Worm (Caenorhabditis elegans) whole organism, young adult: ENCODE data around the gene C04G2.5.

ENCODE experiments used
- B0336.3 ChIP-seq: fragments of 200-800 bp; sonication (Bioruptor generic); IDR thresholded peaks from 2 replicates; pipeline ENCODE4 v1.3.6; 2022; ENCODE audit warnings: missing genetic modification characterization, missing compliant biosample characterization
- F10E7.11 ChIP-seq: sonication (generic microtip); optimal IDR thresholded peaks from 2 replicates; lab custom pipeline; 2017; ENCODE audit warnings: mild to moderate bottlenecking, missing genetic modification characterization, moderate library complexity, missing compliant biosample characterization
- F55B11.4 ChIP-seq: sonication (generic microtip); optimal IDR thresholded peaks from 2 replicates; lab custom pipeline; 2016; ENCODE audit warnings: missing compliant biosample characterization, missing genetic modification characterization, borderline replicate concordance; ENCODE audit not compliant: insufficient read depth
- F57A8.1 ChIP-seq: fragments of 200-800 bp; sonication (Bioruptor generic); optimal IDR thresholded peaks from 2 replicates; lab custom pipeline; 2018; ENCODE audit warnings: mild to moderate bottlenecking, missing genetic modification characterization, moderate library complexity, missing compliant biosample characterization
- K12H6.12 ChIP-seq: fragments of 200-800 bp; sonication (Bioruptor generic); optimal IDR thresholded peaks from 2 replicates; lab custom pipeline; 2018; ENCODE audit warnings: mild to moderate bottlenecking, missing genetic modification characterization, missing compliant biosample characterization
- Y95B8A.8 ChIP-seq: fragments of 200-800 bp; sonication (Bioruptor generic); IDR thresholded peaks from 2 replicates; pipeline ENCODE4 v1.3.6; 2022; ENCODE audit warnings: missing genetic modification reagents, missing genetic modification characterization, missing compliant biosample characterization
- akir-1 ChIP-seq: fragments of 200-800 bp; sonication (Bioruptor generic); optimal IDR thresholded peaks from 2 replicates; lab custom pipeline; 2018; ENCODE audit warnings: mild to moderate bottlenecking, missing genetic modification characterization, moderate library complexity, missing compliant biosample characterization
- aptf-3 ChIP-seq: fragments of 200-800 bp; sonication (Bioruptor generic); IDR thresholded peaks from 2 replicates; pipeline ENCODE4 v1.3.6; 2022; ENCODE audit warnings: missing genetic modification characterization, missing compliant biosample characterization
- attf-5 ChIP-seq: fragments of 200-800 bp; sonication (Bioruptor generic); optimal IDR thresholded peaks from 2 replicates; lab custom pipeline; 2018; ENCODE audit warnings: mild to moderate bottlenecking, missing genetic modification characterization, missing compliant biosample characterization
- bed-1 ChIP-seq: fragments of 200-800 bp; sonication (Bioruptor generic); IDR thresholded peaks from 2 replicates; pipeline ENCODE4 v1.3.6; 2022; ENCODE audit warnings: missing genetic modification reagents, missing genetic modification characterization, missing compliant biosample characterization
- ceh-100 ChIP-seq: fragments of 200-800 bp; sonication (Bioruptor generic); IDR thresholded peaks from 2 replicates; pipeline ENCODE4 v1.3.6; 2022; ENCODE audit warnings: missing genetic modification reagents, missing genetic modification characterization, missing compliant biosample characterization
- dox-1 ChIP-seq: fragments of 200-800 bp; sonication (Bioruptor generic); IDR thresholded peaks from 2 replicates; pipeline ENCODE4 v1.3.6; 2022; ENCODE audit warnings: missing genetic modification reagents, missing genetic modification characterization, missing compliant biosample characterization
- dpl-1 ChIP-seq: fragments of 150-350 bp; optimal IDR thresholded peaks from 2 replicates; lab custom pipeline; 2014; ENCODE audit warnings: missing biosample characterization, missing genetic modification reagents, missing genetic modification characterization
- efl-1 ChIP-seq: fragments of 150-350 bp; optimal IDR thresholded peaks from 2 replicates; lab custom pipeline; 2014; ENCODE audit warnings: missing biosample characterization, missing genetic modification reagents, missing genetic modification characterization
- egl-44 ChIP-seq: fragments of 200-800 bp; sonication (Bioruptor generic); IDR thresholded peaks from 2 replicates; pipeline ENCODE4 v1.3.6; 2022; ENCODE audit warnings: missing genetic modification reagents, missing genetic modification characterization, missing compliant biosample characterization
- egrh-3 ChIP-seq: fragments of 200-800 bp; sonication (Bioruptor generic); IDR thresholded peaks from 2 replicates; pipeline ENCODE4 v1.3.6; 2022; ENCODE audit warnings: missing genetic modification reagents, missing genetic modification characterization, missing compliant biosample characterization
- ekl-4 ChIP-seq: fragments of 200-800 bp; sonication (Bioruptor generic); IDR thresholded peaks from 2 replicates; pipeline ENCODE4 v1.3.6; 2022; ENCODE audit warnings: missing genetic modification reagents, missing genetic modification characterization, missing compliant biosample characterization
- fkh-3 ChIP-seq: sonication (generic microtip); optimal IDR thresholded peaks from 2 replicates; lab custom pipeline; 2016; ENCODE audit warnings: mild to moderate bottlenecking, missing genetic modification characterization, missing compliant biosample characterization
- him-1 ChIP-seq: sonication (generic microtip); optimal IDR thresholded peaks from 2 replicates; lab custom pipeline; 2016; ENCODE audit warnings: missing genotype, missing genetic modification reagents, missing genetic modification characterization, missing compliant biosample characterization
- lag-1 ChIP-seq: fragments of 200-800 bp; sonication (Bioruptor generic); IDR thresholded peaks from 2 replicates; pipeline ENCODE4 v1.3.6; 2022; ENCODE audit warnings: missing genetic modification reagents, missing genetic modification characterization, missing compliant biosample characterization
- lin-35 ChIP-seq, 3 experiments: fragments of 150-350 bp in 2 of 3; sonication (generic microtip) in 1 of 3; optimal IDR thresholded peaks; 2 replicates each; lab custom pipeline; 2014 to 2018; ENCODE audit warnings: missing biosample characterization in 3 of 3, missing genetic modification characterization in 3 of 3, missing genetic modification reagents in 3 of 3
- lin-40 ChIP-seq: sonication (generic microtip); optimal IDR thresholded peaks from 2 replicates; lab custom pipeline; 2016; ENCODE audit warnings: missing genetic modification characterization, mild to moderate bottlenecking, missing compliant biosample characterization, missing genotype, missing genetic modification reagents
- lir-1 ChIP-seq: fragments of 200-800 bp; sonication (Bioruptor generic); conservative IDR thresholded peaks from 2 replicates; pipeline ENCODE4 v1.3.6; 2022; ENCODE audit warnings: missing genetic modification reagents, missing genetic modification characterization, missing compliant biosample characterization
- madf-10 ChIP-seq: sonication (generic microtip); optimal IDR thresholded peaks from 2 replicates; lab custom pipeline; 2016; ENCODE audit warnings: mild to moderate bottlenecking, missing genetic modification characterization, missing compliant biosample characterization
- madf-6 ChIP-seq: fragments of 200-800 bp; sonication (Bioruptor generic); IDR thresholded peaks from 2 replicates; pipeline ENCODE4 v1.3.6; 2022; ENCODE audit warnings: missing genetic modification reagents, missing genetic modification characterization, missing compliant biosample characterization
- mcd-1 ChIP-seq: fragments of 200-800 bp; sonication (Bioruptor generic); IDR thresholded peaks from 2 replicates; pipeline ENCODE4 v1.3.6; 2022; ENCODE audit warnings: missing genetic modification reagents, missing genetic modification characterization, missing compliant biosample characterization
- nfya-2 ChIP-seq: fragments of 200-800 bp; sonication (Bioruptor generic); IDR thresholded peaks from 2 replicates; pipeline ENCODE4 v1.3.6; 2022; ENCODE audit warnings: missing genetic modification reagents, missing genetic modification characterization, missing compliant biosample characterization
- nhr-179 ChIP-seq: sonication (generic microtip); optimal IDR thresholded peaks from 2 replicates; lab custom pipeline; 2016; ENCODE audit warnings: mild to moderate bottlenecking, missing genetic modification characterization, missing compliant biosample characterization
- pbrm-1 ChIP-seq: fragments of 200-800 bp; sonication (Bioruptor generic); IDR thresholded peaks from 2 replicates; pipeline ENCODE4 v1.3.6; 2022; ENCODE audit warnings: missing genetic modification reagents, missing genetic modification characterization, missing compliant biosample characterization
- rpc-1 ChIP-seq, 2 experiments: fragments of 150-350 bp in 1 of 2; sonication (generic microtip) in 1 of 2; optimal IDR thresholded peaks; 2 replicates each; lab custom pipeline; 2014 to 2018; ENCODE audit warnings: missing biosample characterization in 1 of 2, missing genetic modification characterization in 1 of 2, missing genetic modification reagents in 1 of 2, missing genotype in 1 of 2
- unc-62 ChIP-seq: fragments of 150-350 bp; optimal IDR thresholded peaks from 2 replicates; lab custom pipeline; 2014; ENCODE audit warnings: missing biosample characterization, missing genetic modification reagents, missing genetic modification characterization
- zfh-2 ChIP-seq: fragments of 200-800 bp; sonication (Bioruptor generic); conservative IDR thresholded peaks from 2 replicates; pipeline ENCODE4 v1.3.6; 2022; ENCODE audit warnings: missing genetic modification reagents, missing genetic modification characterization, missing compliant biosample characterization
- zim-3 ChIP-seq: sonication (generic microtip); optimal IDR thresholded peaks from 2 replicates; lab custom pipeline; 2017; ENCODE audit warnings: mild to moderate bottlenecking, missing genetic modification characterization, moderate library complexity, missing compliant biosample characterization
- ztf-22 ChIP-seq: fragments of 200-800 bp; sonication (Bioruptor generic); optimal IDR thresholded peaks from 2 replicates; lab custom pipeline; 2018; ENCODE audit warnings: mild to moderate bottlenecking, missing genetic modification characterization, moderate library complexity, missing compliant biosample characterization

The C04G2.5 gene

DNA sequence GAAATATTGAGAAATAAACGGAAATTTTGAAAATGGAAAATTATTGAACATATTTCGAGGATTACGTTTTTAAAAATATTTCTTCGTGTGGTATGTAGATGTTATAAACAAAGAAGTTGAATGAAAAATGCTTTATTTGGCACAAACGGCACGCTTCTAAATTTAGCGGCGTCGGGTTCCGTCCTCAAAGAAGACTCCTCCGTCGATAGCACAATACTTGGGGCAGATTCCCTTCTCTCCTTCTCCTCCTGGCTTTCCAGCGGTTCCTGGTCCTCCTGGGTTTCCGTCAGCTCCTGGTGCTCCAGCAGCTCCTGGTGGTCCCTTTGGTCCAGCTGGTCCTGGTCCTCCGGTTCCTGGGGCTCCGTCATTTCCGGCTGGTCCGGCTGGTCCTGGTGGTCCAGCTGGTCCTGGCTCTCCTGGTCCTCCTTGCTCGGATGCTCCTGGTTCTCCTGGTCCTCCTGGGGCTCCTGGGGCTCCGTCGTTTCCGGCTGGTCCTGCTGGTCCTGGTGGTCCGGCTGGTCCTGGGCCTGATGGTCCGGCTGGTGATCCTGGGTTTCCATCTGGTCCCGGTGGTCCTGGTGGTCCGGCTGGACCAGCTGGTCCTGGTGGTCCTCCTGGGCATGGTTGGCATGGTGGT is 10.6 kb downstream of the C04G2.5 start, which contains the start of gene W01B6.8:
Gene W01B6.8 (minus strand): TSS at position 51 of the 637 bp plus-strand sequence.
- TF ChIP-seq lir-1: 0 out of 2 replicates have a peak, but pooled peaks have one; percentile 7
- peak; percentile 10 for TF ChIP-seq fkh-3 (tag; lab: Kevin White, UChicago)
- TF ChIP-seq him-1: no peak
- TF ChIP-seq dox-1 (GFP tag; lab: Robert Waterston, UW): peak; percentile 35; the same call in 1 of the 2 replicates
- no peak for TF ChIP-seq bed-1 (GFP tag; lab: Robert Waterston, UW)
- TF ChIP-seq mcd-1 (GFP tag; lab: Robert Waterston, UW): peak; percentile 44; the same call in 1 of the 2 replicates
- no peak for TF ChIP-seq egl-44
- TF ChIP-seq egrh-3 (GFP tag; lab: Robert Waterston, UW): peak; percentile 99
- peak; percentile 95 for TF ChIP-seq zfh-2 (GFP tag; lab: Robert Waterston, UW)

DNA sequence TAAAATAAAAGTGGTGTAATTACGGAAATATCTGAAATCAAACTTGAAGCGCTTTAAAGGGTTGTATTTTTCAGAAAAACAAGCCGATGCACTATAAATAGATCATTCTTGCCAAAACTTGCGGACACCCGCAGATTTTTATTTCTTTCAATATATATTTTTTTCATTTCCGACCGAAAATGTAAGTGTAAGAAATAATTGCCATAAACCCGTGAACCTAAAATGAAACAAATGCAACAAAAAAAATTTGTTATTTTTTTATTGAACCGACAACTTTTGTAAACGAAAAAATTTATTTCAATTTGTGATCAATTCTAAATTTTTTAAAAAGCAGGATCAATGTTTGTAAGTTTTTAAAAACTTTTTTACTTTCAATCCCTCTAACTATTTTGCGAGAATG is 14.3 kb downstream of the C04G2.5 start, which contains the start of gene W01B6.6:
Gene W01B6.6 (plus strand): TSS at position 301 of the 400 bp plus-strand sequence.
- TF ChIP-seq aptf-3 (GFP tag; lab: Robert Waterston, UW): no peak
- TF ChIP-seq F55B11.4 (tag; lab: Kevin White, UChicago): no peak
- TF ChIP-seq dpl-1 (GFP tag; lab: Kevin White, UChicago): no peak
- no peak for TF ChIP-seq madf-6
- TF ChIP-seq lin-35 (GFP tag; optimal IDR thresholded peaks at IDR 0.05; lab: Kevin White, UChicago): no peak
- no peak for TF ChIP-seq ceh-100 (GFP tag; lab: Robert Waterston, UW)
- TF ChIP-seq dox-1 (GFP tag; lab: Robert Waterston, UW): no peak
- TF ChIP-seq zim-3 (tag; lab: Kevin White, UChicago): no peak
- no peak for TF ChIP-seq ekl-4 (GFP tag; lab: Robert Waterston, UW)
- TF ChIP-seq pbrm-1 (GFP tag; lab: Robert Waterston, UW): no peak
- TF ChIP-seq lin-40: no peak
- TF ChIP-seq madf-10 (tag; lab: Kevin White, UChicago): no peak

DNA sequence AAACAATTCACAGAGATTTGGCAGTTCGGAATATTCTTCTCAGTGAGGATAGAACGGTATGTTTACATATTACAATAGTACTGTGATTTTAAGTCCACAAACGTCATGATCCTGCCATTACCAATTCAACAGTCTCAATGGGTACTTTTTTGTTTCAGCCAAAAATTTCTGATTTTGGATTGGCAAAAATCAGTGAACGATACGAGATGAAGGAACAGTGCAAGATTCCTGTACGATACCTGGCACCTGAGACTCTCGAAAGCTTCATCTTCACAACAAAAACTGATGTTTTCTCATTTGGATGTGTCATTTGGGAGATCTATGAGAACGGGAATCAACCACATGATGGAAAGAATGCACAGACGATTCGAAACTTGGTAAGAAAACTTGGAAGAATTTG is 17.1 kb downstream of the C04G2.5 start:
- TF ChIP-seq nhr-179 (tag; lab: Kevin White, UChicago): no peak
- no peak for TF ChIP-seq F57A8.1 (GFP tag; lab: Kevin White, UChicago)
- no peak for TF ChIP-seq ztf-22 (GFP tag; lab: Kevin White, UChicago)
- TF ChIP-seq rpc-1 (optimal IDR thresholded peaks at IDR 0.05; lab: Kevin White, UChicago): no peak
- no peak for TF ChIP-seq rpc-1 (tag; optimal IDR thresholded peaks at IDR 0.05; lab: Kevin White, UChicago)
- no peak for TF ChIP-seq lag-1
- TF ChIP-seq Y95B8A.8: no peak
- no peak for TF ChIP-seq efl-1
- no peak for TF ChIP-seq F55B11.4 (tag; lab: Kevin White, UChicago)
- no peak for TF ChIP-seq lin-35 (GFP tag; optimal IDR thresholded peaks at IDR 0.05; lab: Kevin White, UChicago)
- TF ChIP-seq unc-62 (GFP tag; lab: Kevin White, UChicago): no peak
- TF ChIP-seq akir-1 (GFP tag; lab: Kevin White, UChicago): no peak
- no peak for TF ChIP-seq nfya-2 (GFP tag; lab: Robert Waterston, UW)
- TF ChIP-seq zim-3 (tag; lab: Kevin White, UChicago): no peak
- no peak for TF ChIP-seq F10E7.11 (tag; lab: Kevin White, UChicago)
- no peak for TF ChIP-seq B0336.3 (GFP tag; lab: Robert Waterston, UW)
- TF ChIP-seq attf-5: no peak
- no peak for TF ChIP-seq K12H6.12 (tag; lab: Kevin White, UChicago)
